Worm (Caenorhabditis elegans) whole organism, L1 larva: Measurements from ENCODE around the gene F29A7.8.

Experiments used
- C34B4.2 ChIP-seq: sonication (generic microtip); optimal IDR thresholded peaks from 2 replicates; lab custom pipeline; 2017; ENCODE audit warnings: mild to moderate bottlenecking, missing genetic modification characterization, missing compliant biosample characterization
- aha-1 ChIP-seq: fragments of 150-350 bp; optimal IDR thresholded peaks from 2 replicates; lab custom pipeline; 2014; ENCODE audit warnings: missing biosample characterization, missing genetic modification characterization
- ama-1 ChIP-seq: fragments of 150-350 bp; optimal IDR thresholded peaks from 2 replicates; lab custom pipeline; 2014
- ceh-63 ChIP-seq: fragments of 200-800 bp; sonication (Bioruptor generic); optimal IDR thresholded peaks from 2 replicates; lab custom pipeline; 2018; ENCODE audit warnings: mild to moderate bottlenecking, missing genetic modification characterization, missing compliant biosample characterization
- ceh-8 ChIP-seq: fragments of 200-800 bp; sonication (Bioruptor generic); optimal IDR thresholded peaks from 2 replicates; lab custom pipeline; 2018; ENCODE audit warnings: mild to moderate bottlenecking, missing genetic modification characterization, moderate library complexity, missing compliant biosample characterization
- ceh-82 ChIP-seq, 3 experiments: fragments of 150-350 bp in 1 of 3; sonication (generic microtip) in 2 of 3; optimal IDR thresholded peaks; 2 replicates each; lab custom pipeline; 2014 to 2017; ENCODE audit warnings: missing biosample characterization in 3 of 3, missing genetic modification characterization in 3 of 3
- ceh-88 ChIP-seq: fragments of 200-800 bp; sonication (Bioruptor generic); IDR thresholded peaks from 2 replicates; pipeline ENCODE4 v1.3.6; 2022; ENCODE audit warnings: missing genetic modification characterization, missing compliant biosample characterization
- ceh-90 ChIP-seq: sonication (generic microtip); optimal IDR thresholded peaks from 2 replicates; lab custom pipeline; 2016; ENCODE audit warnings: missing genetic modification characterization, missing compliant biosample characterization
- ces-1 ChIP-seq: fragments of 150-350 bp; optimal IDR thresholded peaks from 2 replicates; lab custom pipeline; 2014; ENCODE audit warnings: missing biosample characterization, missing genetic modification reagents, missing genetic modification characterization
- dsc-1 ChIP-seq: sonication (generic microtip); optimal IDR thresholded peaks from 2 replicates; lab custom pipeline; 2016; ENCODE audit warnings: mild to moderate bottlenecking, missing genetic modification characterization, missing compliant biosample characterization
- egl-13 ChIP-seq: sonication (generic microtip); optimal IDR thresholded peaks from 2 replicates; lab custom pipeline; 2016; ENCODE audit warnings: missing genotype, missing genetic modification reagents, missing genetic modification characterization, missing compliant biosample characterization
- egl-27 ChIP-seq, 2 experiments: fragments of 150-350 bp in 1 of 2; sonication (generic microtip); optimal IDR thresholded peaks; 3 replicates each; lab custom pipeline; 2017 to 2018; ENCODE audit warnings: missing biosample characterization in 2 of 2, missing genetic modification characterization in 2 of 2, missing genetic modification reagents in 2 of 2
- elt-2 ChIP-seq: sonication (generic microtip); optimal IDR thresholded peaks from 2 replicates; lab custom pipeline; 2016; ENCODE audit warnings: missing genetic modification characterization, mild to moderate bottlenecking, inconsistent platforms, missing compliant biosample characterization, missing genetic modification reagents
- elt-3 ChIP-seq, 6 experiments: fragments of 150-350 bp in 1 of 6; sonication (generic microtip); optimal IDR thresholded peaks; 2 replicates each; lab custom pipeline; 2017 to 2018; ENCODE audit warnings: missing biosample characterization in 6 of 6, missing genetic modification characterization in 6 of 6, inconsistent platforms in 1 of 6
- fkh-10 ChIP-seq: sonication (generic microtip); optimal IDR thresholded peaks from 2 replicates; lab custom pipeline; 2017; ENCODE audit warnings: missing biosample characterization, missing genetic modification reagents, missing genetic modification characterization
- fkh-4 ChIP-seq: sonication (generic microtip); optimal IDR thresholded peaks from 2 replicates; lab custom pipeline; 2016; ENCODE audit warnings: missing compliant biosample characterization, missing genetic modification characterization, borderline replicate concordance
- grh-1 ChIP-seq: fragments of 200-800 bp; sonication (Bioruptor generic); IDR thresholded peaks from 2 replicates; pipeline ENCODE4 v1.3.6; 2022; ENCODE audit warnings: missing genetic modification reagents, missing genetic modification characterization, missing compliant biosample characterization
- hlh-17 ChIP-seq: fragments of 200-800 bp; sonication (Bioruptor generic); optimal IDR thresholded peaks from 2 replicates; lab custom pipeline; 2018; ENCODE audit warnings: missing genetic modification characterization, mild to moderate bottlenecking, missing compliant biosample characterization, moderate library complexity, borderline replicate concordance
- hlh-4 ChIP-seq: sonication (generic microtip); optimal IDR thresholded peaks from 2 replicates; lab custom pipeline; 2016; ENCODE audit warnings: mild to moderate bottlenecking, missing genetic modification characterization, missing compliant biosample characterization
- hpl-2 ChIP-seq: fragments of 150-350 bp; optimal IDR thresholded peaks from 2 replicates; lab custom pipeline; 2014; ENCODE audit warnings: missing biosample characterization, missing genetic modification reagents, missing genetic modification characterization
- lin-14 ChIP-seq: fragments of 200-800 bp; sonication (Bioruptor generic); optimal IDR thresholded peaks from 2 replicates; lab custom pipeline; 2018; ENCODE audit warnings: mild to moderate bottlenecking, missing genetic modification characterization, moderate library complexity, missing compliant biosample characterization
- lin-35 ChIP-seq, 2 experiments: fragments of 150-350 bp; optimal IDR thresholded peaks; 2 replicates each; lab custom pipeline; 2014; ENCODE audit warnings: missing biosample characterization in 2 of 2, missing genetic modification characterization in 2 of 2, missing genetic modification reagents in 2 of 2
- lin-39 ChIP-seq: fragments of 150-350 bp; optimal IDR thresholded peaks from 2 replicates; lab custom pipeline; 2014; ENCODE audit warnings: missing biosample characterization, missing genetic modification reagents, missing genetic modification characterization
- lir-3 ChIP-seq: sonication (generic microtip); optimal IDR thresholded peaks from 2 replicates; lab custom pipeline; 2016; ENCODE audit warnings: mild to moderate bottlenecking, missing genetic modification characterization, moderate library complexity, missing compliant biosample characterization; ENCODE audit not compliant: poor library complexity
- mab-9 ChIP-seq: fragments of 200-800 bp; sonication (Bioruptor generic); IDR thresholded peaks from 2 replicates; pipeline ENCODE4 v1.3.6; 2022; ENCODE audit warnings: missing genetic modification reagents, missing genetic modification characterization, missing compliant biosample characterization
- mdl-1 ChIP-seq, 2 experiments: fragments of 150-350 bp; optimal IDR thresholded peaks; 2 replicates each; lab custom pipeline; 2014 to 2017; ENCODE audit warnings: missing biosample characterization in 2 of 2, missing genetic modification characterization in 2 of 2, inconsistent platforms in 1 of 2
- nhr-12 ChIP-seq: sonication (generic microtip); optimal IDR thresholded peaks from 2 replicates; lab custom pipeline; 2017; ENCODE audit warnings: missing biosample characterization, missing genetic modification characterization
- nhr-19 ChIP-seq: fragments of 200-800 bp; sonication (Bioruptor generic); conservative IDR thresholded peaks from 2 replicates; pipeline ENCODE4 v1.3.6; 2022; ENCODE audit warnings: missing genetic modification characterization, missing compliant biosample characterization
- nhr-237 ChIP-seq: fragments of 150-350 bp; optimal IDR thresholded peaks from 2 replicates; lab custom pipeline; 2014; ENCODE audit warnings: missing biosample characterization, missing genetic modification characterization
- nhr-71 ChIP-seq: sonication (generic microtip); optimal IDR thresholded peaks from 2 replicates; lab custom pipeline; 2016; ENCODE audit warnings: mild to moderate bottlenecking, missing genetic modification characterization, moderate library complexity, missing compliant biosample characterization
- nhr-76 ChIP-seq: sonication (generic microtip); optimal IDR thresholded peaks from 2 replicates; lab custom pipeline; 2017; ENCODE audit warnings: missing biosample characterization, missing genetic modification characterization
- nhr-77 ChIP-seq: fragments of 150-350 bp; optimal IDR thresholded peaks from 2 replicates; lab custom pipeline; 2014; ENCODE audit warnings: missing biosample characterization, missing genetic modification characterization
- nhr-84 ChIP-seq: sonication (generic microtip); optimal IDR thresholded peaks from 2 replicates; lab custom pipeline; 2017; ENCODE audit warnings: missing biosample characterization, missing genetic modification characterization
- nhr-85 ChIP-seq: sonication (generic microtip); peaks from one replicate; lab custom pipeline; 2016; ENCODE audit warnings: missing genetic modification characterization, inconsistent platforms, missing compliant biosample characterization
- rnt-1 ChIP-seq: sonication (generic microtip); optimal IDR thresholded peaks from 2 replicates; lab custom pipeline; 2016; ENCODE audit warnings: mild to moderate bottlenecking, missing genetic modification characterization, moderate library complexity, missing compliant biosample characterization
- snu-23 ChIP-seq: sonication (generic microtip); optimal IDR thresholded peaks from 2 replicates; lab custom pipeline; 2016; ENCODE audit warnings: missing genetic modification characterization, missing compliant biosample characterization
- sox-4 ChIP-seq: sonication (generic microtip); optimal IDR thresholded peaks from 2 replicates; lab custom pipeline; 2016; ENCODE audit warnings: missing genetic modification characterization, missing compliant biosample characterization
- sptf-1 ChIP-seq: fragments of 150-350 bp; optimal IDR thresholded peaks from 2 replicates; lab custom pipeline; 2014; ENCODE audit warnings: missing biosample characterization, missing genetic modification characterization
- tbx-2 ChIP-seq: sonication (generic microtip); optimal IDR thresholded peaks from 2 replicates; lab custom pipeline; 2016; ENCODE audit warnings: missing genetic modification characterization, missing compliant biosample characterization
- tlp-1 ChIP-seq: fragments of 150-350 bp; optimal IDR thresholded peaks from 2 replicates; lab custom pipeline; 2014; ENCODE audit warnings: missing biosample characterization, missing genetic modification characterization
- unc-30 ChIP-seq: sonication (generic microtip); optimal IDR thresholded peaks from 2 replicates; lab custom pipeline; 2017; ENCODE audit warnings: missing biosample characterization, missing genetic modification characterization
- unc-62 ChIP-seq: fragments of 150-350 bp; optimal IDR thresholded peaks from 2 replicates; lab custom pipeline; 2014; ENCODE audit warnings: missing biosample characterization, missing genetic modification reagents, missing genetic modification characterization
- unc-86 ChIP-seq: sonication (generic microtip); optimal IDR thresholded peaks from 2 replicates; lab custom pipeline; 2016; ENCODE audit warnings: missing genetic modification characterization, missing compliant biosample characterization
- vab-15 ChIP-seq: sonication (generic microtip); optimal IDR thresholded peaks from 2 replicates; lab custom pipeline; 2017; ENCODE audit warnings: missing genotype, mild to moderate bottlenecking, missing genetic modification characterization, missing compliant biosample characterization
- ztf-11 ChIP-seq, 2 experiments: sonication (generic microtip); optimal IDR thresholded peaks; 2 replicates each; lab custom pipeline; 2016 to 2017; ENCODE audit warnings: missing genetic modification characterization in 2 of 2, missing biosample characterization in 1 of 2, missing compliant biosample characterization in 1 of 2

F29A7.8 gene

ce11 chrII:2795413-2795812, 37.6 kb upstream of the F29A7.8 start:
- TF ChIP-seq C34B4.2 (tag; lab: Kevin White, UChicago) (no peak), ceh-88 (GFP tag; lab: Robert Waterston, UW) (no peak), lin-39 (no peak), nhr-77 (tag; lab: Kevin White, UChicago) (no peak), dsc-1 (tag; lab: Kevin White, UChicago) (no peak), sox-4 (tag; lab: Kevin White, UChicago) (no peak), ama-1 (lab: Kevin White, UChicago) (no peak), mab-9 (no peak), ces-1 (no peak), ceh-82 (tag; optimal IDR thresholded peaks at IDR 0.05; lab: Kevin White, UChicago) (no peak)

ce11 chrII:2791693-2792092, 33.8 kb upstream of the F29A7.8 start:
- no peak for TF ChIP-seq unc-86 (tag; lab: Kevin White, UChicago)
- no peak for TF ChIP-seq unc-30 (tag; lab: Kevin White, UChicago)
- TF ChIP-seq sptf-1 = no peak
- no peak for TF ChIP-seq nhr-237 (tag; lab: Kevin White, UChicago)
- TF ChIP-seq lin-14 (GFP tag; lab: Kevin White, UChicago) = no peak
- TF ChIP-seq ceh-8 (GFP tag; lab: Kevin White, UChicago) = no peak
- no peak for TF ChIP-seq fkh-4 (tag; lab: Kevin White, UChicago)
- TF ChIP-seq ceh-63 (GFP tag; lab: Kevin White, UChicago) = no peak

ce11 chrII:2787849-2788248, 30.0 kb upstream of the F29A7.8 start:
- TF ChIP-seq rnt-1 (no peak), nhr-77 (tag; lab: Kevin White, UChicago) (no peak), tlp-1 (tag; lab: Kevin White, UChicago) (no peak), hlh-17 (GFP tag; lab: Kevin White, UChicago) (no peak), elt-2 (tag; lab: Kevin White, UChicago) (no peak), aha-1 (tag; lab: Kevin White, UChicago) (no peak), mdl-1 (tag; optimal IDR thresholded peaks at IDR 0.05; lab: Kevin White, UChicago) (no peak), hlh-4 (tag; lab: Kevin White, UChicago) (no peak), ceh-90 (no peak), nhr-12 (tag; lab: Kevin White, UChicago) (no peak), lin-39 (no peak), ces-1 (no peak), C34B4.2 (tag; lab: Kevin White, UChicago) (no peak), lin-14 (GFP tag; lab: Kevin White, UChicago) (no peak), lin-35 (GFP tag; optimal IDR thresholded peaks at IDR 0.05; lab: Kevin White, UChicago) (no peak)

- TF ChIP-seq ceh-90 (no peak), vab-15 (peak; percentile 26), nhr-85 (no peak), nhr-71 (no peak), lir-3 (tag; lab: Kevin White, UChicago) (no peak), sptf-1 (no peak), ceh-8 (GFP tag; lab: Kevin White, UChicago) (no peak), elt-3 (tag; optimal IDR thresholded peaks at IDR 0.05; lab: Kevin White, UChicago) (no peak), rnt-1 (no peak), ceh-82 (tag; optimal IDR thresholded peaks at IDR 0.05; lab: Kevin White, UChicago) (peak in 2 of 3 experiments; percentile 27 to 41), lin-14 (GFP tag; lab: Kevin White, UChicago) (peak; percentile 57), egl-27 (tag; optimal IDR thresholded peaks at IDR 0.05; lab: Kevin White, UChicago) (no peak), egl-13 (tag; lab: Kevin White, UChicago) (no peak), nhr-76 (tag; lab: Kevin White, UChicago) (no peak), mdl-1 (tag; optimal IDR thresholded peaks at IDR 0.05; lab: Kevin White, UChicago) (peak in 1 of 2 experiments; percentile 18), hpl-2 (GFP tag; lab: Kevin White, UChicago) (no peak), tlp-1 (tag; lab: Kevin White, UChicago) (no peak), unc-62 (no peak), unc-30 (tag; lab: Kevin White, UChicago) (no peak), fkh-4 (tag; lab: Kevin White, UChicago) (no peak), nhr-84 (no peak), grh-1 (GFP tag; lab: Robert Waterston, UW) (no peak), fkh-10 (no peak), nhr-19 (GFP tag; lab: Robert Waterston, UW) (peak; percentile 23), ztf-11 (tag; optimal IDR thresholded peaks at IDR 0.05; lab: Kevin White, UChicago) (no peak), tbx-2 (no peak), sox-4 (tag; lab: Kevin White, UChicago) (no peak), snu-23 (GFP tag; lab: Kevin White, UChicago) (peak; percentile 48)
These were observed 29.2 kb upstream of the F29A7.8 start, which contains the start of the genes F08D12.12 and srpa-72 for ce11 chrII:2787031-2787512. TSS of gene F08D12.12 (minus strand) at chrII:2787081. TSS of gene srpa-72 (plus strand) at chrII:2787481.
